Fruit fly (Drosophila melanogaster) whole organism, embryonic: ENCODE results near the gene yellow-g2.

Source experiments
- B-H2 ChIP-seq: fragments of 200-800 bp; sonication (Bioruptor generic); optimal IDR thresholded peaks from 2 replicates; lab custom pipeline; 2018; ENCODE audit warnings: missing biosample characterization, mild to moderate bottlenecking, missing genetic modification characterization
- BtbVII ChIP-seq: fragments of 200-800 bp; sonication (Bioruptor generic); optimal IDR thresholded peaks from 3 replicates; lab custom pipeline; 2017; ENCODE audit warnings: missing biosample characterization, mild to moderate bottlenecking, missing genetic modification characterization
- CG10267 ChIP-seq: fragments of 200-800 bp; sonication (Bioruptor generic); optimal IDR thresholded peaks from 2 replicates; lab custom pipeline; 2018; ENCODE audit warnings: missing biosample characterization, mild to moderate bottlenecking, missing genetic modification characterization, moderate library complexity
- CG10431 ChIP-seq: fragments of 200-800 bp; sonication (Bioruptor generic); optimal IDR thresholded peaks from 3 replicates; lab custom pipeline; 2018; ENCODE audit warnings: missing biosample characterization, mild to moderate bottlenecking, missing genetic modification characterization
- CG10959 ChIP-seq: fragments of 200-800 bp; sonication (Bioruptor generic); IDR thresholded peaks from 2 replicates; pipeline ENCODE4 v1.3.6; 2022; ENCODE audit warnings: missing biosample characterization, missing genetic modification characterization
- CG11560 ChIP-seq: fragments of 200-800 bp; sonication (Bioruptor generic); IDR thresholded peaks from 3 replicates; pipeline ENCODE4 v1.3.6; 2022; ENCODE audit warnings: missing biosample characterization, missing genetic modification characterization
- CG11695 ChIP-seq: fragments of 200-800 bp; sonication (Bioruptor generic); IDR thresholded peaks from 3 replicates; pipeline ENCODE4 v1.3.6; 2022; ENCODE audit warnings: missing biosample characterization, missing genetic modification characterization
- CG13775 ChIP-seq: fragments of 200-800 bp; sonication (Bioruptor generic); optimal IDR thresholded peaks from 3 replicates; lab custom pipeline; 2017; ENCODE audit warnings: missing biosample characterization, mild to moderate bottlenecking, missing genetic modification characterization
- CG13894 ChIP-seq: fragments of 200-800 bp; sonication (Bioruptor generic); optimal IDR thresholded peaks from 3 replicates; lab custom pipeline; 2018; ENCODE audit warnings: missing biosample characterization, mild to moderate bottlenecking, missing genetic modification characterization, moderate library complexity
- CG16815 ChIP-seq: fragments of 200-800 bp; sonication (Bioruptor generic); optimal IDR thresholded peaks from 3 replicates; lab custom pipeline; 2017; ENCODE audit warnings: missing biosample characterization, mild to moderate bottlenecking, missing genetic modification characterization
- CG17361 ChIP-seq: fragments of 200-800 bp; sonication (Bioruptor generic); IDR thresholded peaks from 3 replicates; pipeline ENCODE4 v1.3.6; 2022; ENCODE audit warnings: missing biosample characterization, missing genetic modification characterization
- CG18262 ChIP-seq: fragments of 200-800 bp; optimal IDR thresholded peaks from 3 replicates; lab custom pipeline; 2019; ENCODE audit warnings: missing biosample characterization, mild to moderate bottlenecking, missing genetic modification characterization, moderate library complexity
- CG1832 ChIP-seq: fragments of 200-800 bp; sonication (Bioruptor generic); optimal IDR thresholded peaks from 2 replicates; lab custom pipeline; 2017; ENCODE audit warnings: missing biosample characterization, mild to moderate bottlenecking, missing genetic modification characterization, inconsistent platforms
- CG33213 ChIP-seq: fragments of 200-800 bp; sonication (Bioruptor generic); optimal IDR thresholded peaks from 3 replicates; lab custom pipeline; 2016; ENCODE audit warnings: missing biosample characterization, missing genetic modification characterization
- CG42726 ChIP-seq: fragments of 200-800 bp; sonication (Bioruptor generic); IDR thresholded peaks from 2 replicates; pipeline ENCODE4 v1.3.6; 2022; ENCODE audit warnings: missing biosample characterization, missing genetic modification characterization; ENCODE audit not compliant: partially characterized antibody
- CG4328 ChIP-seq: fragments of 200-800 bp; sonication (Bioruptor generic); optimal IDR thresholded peaks from 3 replicates; lab custom pipeline; 2017; ENCODE audit warnings: missing biosample characterization, missing genetic modification reagents, missing genetic modification characterization
- CG4617 ChIP-seq: fragments of 200-800 bp; sonication (Bioruptor generic); optimal IDR thresholded peaks from 3 replicates; lab custom pipeline; 2016; ENCODE audit warnings: missing biosample characterization, missing genetic modification characterization, borderline replicate concordance
- CG5180 ChIP-seq: fragments of 200-800 bp; sonication (Bioruptor generic); optimal IDR thresholded peaks from 3 replicates; lab custom pipeline; 2017; ENCODE audit warnings: missing biosample characterization, missing genetic modification characterization, mild to moderate bottlenecking, moderate library complexity, missing genetic modification reagents
- CG6791 ChIP-seq: fragments of 200-800 bp; sonication (Bioruptor generic); IDR thresholded peaks from 3 replicates; pipeline ENCODE4 v1.3.6; 2022; ENCODE audit warnings: missing biosample characterization, missing genetic modification characterization; ENCODE audit not compliant: partially characterized antibody
- CG7372 ChIP-seq: fragments of 200-800 bp; sonication (Bioruptor generic); IDR thresholded peaks from 2 replicates; pipeline ENCODE4 v1.3.6; 2022; ENCODE audit warnings: missing biosample characterization, missing genetic modification characterization
- CG8089 ChIP-seq: fragments of 200-800 bp; sonication (Bioruptor generic); optimal IDR thresholded peaks from 3 replicates; lab custom pipeline; 2016; ENCODE audit warnings: missing biosample characterization, missing genetic modification characterization
- CTCF ChIP-seq: fragments of 200-800 bp; sonication (Bioruptor generic); optimal IDR thresholded peaks from 2 replicates; lab custom pipeline; 2017; ENCODE audit warnings: missing biosample characterization, mild to moderate bottlenecking, missing genetic modification characterization, moderate library complexity
- D19B ChIP-seq: fragments of 200-800 bp; sonication (Bioruptor generic); optimal IDR thresholded peaks from 2 replicates; lab custom pipeline; 2017; ENCODE audit warnings: missing biosample characterization, mild to moderate bottlenecking, missing genetic modification characterization
- Drgx ChIP-seq: fragments of 200-800 bp; sonication (Bioruptor generic); IDR thresholded peaks from 2 replicates; pipeline ENCODE4 v1.3.6; 2022; ENCODE audit warnings: missing biosample characterization, missing genetic modification characterization
- E2f1 ChIP-seq: fragments of 200-800 bp; sonication (Bioruptor generic); IDR thresholded peaks from 2 replicates; pipeline ENCODE4 v1.3.6; 2022; ENCODE audit warnings: missing biosample characterization, missing genetic modification characterization
- Ets97D ChIP-seq: fragments of 200-800 bp; sonication (Bioruptor generic); optimal IDR thresholded peaks from 3 replicates; lab custom pipeline; 2016; ENCODE audit warnings: missing biosample characterization, missing genetic modification characterization
- H15 ChIP-seq: fragments of 200-800 bp; sonication (Bioruptor generic); IDR thresholded peaks from 3 replicates; pipeline ENCODE4 v1.3.6; 2022; ENCODE audit warnings: missing biosample characterization, missing genetic modification characterization
- Hmx ChIP-seq: fragments of 200-800 bp; sonication (Bioruptor generic); optimal IDR thresholded peaks from 2 replicates; lab custom pipeline; 2016; ENCODE audit warnings: missing biosample characterization, missing genetic modification characterization
- Kr ChIP-seq: fragments of 200-800 bp; sonication (Bioruptor generic); optimal IDR thresholded peaks from 2 replicates; lab custom pipeline; 2017; ENCODE audit warnings: missing biosample characterization, mild to moderate bottlenecking, missing genetic modification characterization
- Nf-YC ChIP-seq: fragments of 200-800 bp; optimal IDR thresholded peaks from 3 replicates; lab custom pipeline; 2019; ENCODE audit warnings: missing biosample characterization, mild to moderate bottlenecking, missing genetic modification characterization, moderate library complexity
- Oaz ChIP-seq: fragments of 200-800 bp; sonication (Bioruptor generic); IDR thresholded peaks from 2 replicates; pipeline ENCODE4 v1.3.6; 2022; ENCODE audit warnings: missing biosample characterization, missing genetic modification characterization
- Rx ChIP-seq: fragments of 200-800 bp; sonication (Bioruptor generic); IDR thresholded peaks from 2 replicates; pipeline ENCODE4 v1.3.6; 2022; ENCODE audit warnings: missing biosample characterization, missing genetic modification characterization
- Sry-β ChIP-seq: fragments of 200-800 bp; sonication (Bioruptor generic); optimal IDR thresholded peaks from 2 replicates; lab custom pipeline; 2018; ENCODE audit warnings: missing biosample characterization, mild to moderate bottlenecking, missing genetic modification characterization, moderate library complexity
- Taf1 ChIP-seq: fragments of 200-800 bp; sonication (Bioruptor generic); IDR thresholded peaks from 2 replicates; pipeline ENCODE4 v1.3.6; 2022; ENCODE audit warnings: missing biosample characterization, missing genetic modification characterization
- ac ChIP-seq: fragments of 200-800 bp; sonication (Bioruptor generic); optimal IDR thresholded peaks from 3 replicates; lab custom pipeline; 2017; ENCODE audit warnings: missing biosample characterization, mild to moderate bottlenecking, missing genetic modification characterization
- amos ChIP-seq: fragments of 200-800 bp; sonication (Bioruptor generic); IDR thresholded peaks from 2 replicates; pipeline ENCODE4 v1.3.6; 2022; ENCODE audit warnings: missing biosample characterization, missing genetic modification characterization; ENCODE audit not compliant: partially characterized antibody
- br ChIP-seq: fragments of >200 bp; optimal IDR thresholded peaks from 2 replicates; lab custom pipeline; 2017
- cato ChIP-seq: fragments of 200-800 bp; sonication (Bioruptor generic); optimal IDR thresholded peaks from 2 replicates; lab custom pipeline; 2016; ENCODE audit warnings: missing biosample characterization, missing genetic modification characterization, borderline replicate concordance
- gsb ChIP-seq: fragments of 200-800 bp; sonication (Bioruptor generic); IDR thresholded peaks from 2 replicates; pipeline ENCODE4 v1.3.6; 2022; ENCODE audit warnings: missing biosample characterization, missing genetic modification characterization
- ham ChIP-seq: fragments of 200-800 bp; sonication (Bioruptor generic); IDR thresholded peaks from 2 replicates; pipeline ENCODE4 v1.3.6; 2022; ENCODE audit warnings: missing biosample characterization, missing genetic modification characterization
- lab ChIP-seq: fragments of 200-800 bp; sonication (Bioruptor generic); optimal IDR thresholded peaks from 3 replicates; lab custom pipeline; 2017; ENCODE audit warnings: missing biosample characterization, missing genetic modification characterization, mild to moderate bottlenecking, moderate library complexity, missing genetic modification reagents
- lbe ChIP-seq: fragments of 200-800 bp; sonication (Bioruptor generic); optimal IDR thresholded peaks from 2 replicates; lab custom pipeline; 2016; ENCODE audit warnings: missing biosample characterization, mild to moderate bottlenecking, missing genetic modification characterization
- lmd ChIP-seq: fragments of 200-800 bp; sonication (Bioruptor generic); IDR thresholded peaks from 2 replicates; pipeline ENCODE4 v1.3.6; 2022; ENCODE audit warnings: missing biosample characterization, missing genetic modification characterization
- maf-S ChIP-seq: fragments of 200-800 bp; sonication (Bioruptor generic); optimal IDR thresholded peaks from 2 replicates; lab custom pipeline; 2016; ENCODE audit warnings: missing biosample characterization, missing genetic modification characterization
- nom ChIP-seq: fragments of 200-800 bp; sonication (Bioruptor generic); optimal IDR thresholded peaks from 2 replicates; lab custom pipeline; 2017; ENCODE audit warnings: missing biosample characterization, missing genetic modification characterization, mild to moderate bottlenecking, moderate library complexity, missing genetic modification reagents
- peb ChIP-seq: fragments of 200-800 bp; sonication (Bioruptor generic); IDR thresholded peaks from 2 replicates; pipeline ENCODE4 v1.3.6; 2022; ENCODE audit warnings: missing biosample characterization, missing genetic modification characterization
- pita ChIP-seq: fragments of 200-800 bp; sonication (Bioruptor generic); optimal IDR thresholded peaks from 2 replicates; lab custom pipeline; 2017; ENCODE audit warnings: missing biosample characterization, mild to moderate bottlenecking, missing genetic modification characterization
- repo ChIP-seq: fragments of 200-800 bp; sonication (Bioruptor generic); optimal IDR thresholded peaks from 2 replicates; lab custom pipeline; 2016; ENCODE audit warnings: missing biosample characterization, missing genetic modification characterization
- toy ChIP-seq: fragments of 200-800 bp; sonication (Bioruptor generic); IDR thresholded peaks from 2 replicates; pipeline ENCODE4 v1.3.6; 2022; ENCODE audit warnings: missing biosample characterization, missing genetic modification characterization
- trh ChIP-seq: fragments of 200-800 bp; sonication (Bioruptor generic); optimal IDR thresholded peaks from 2 replicates; lab custom pipeline; 2016; ENCODE audit warnings: missing biosample characterization, missing genetic modification characterization
- zfh2 ChIP-seq: fragments of 200-800 bp; sonication (Bioruptor generic); optimal IDR thresholded peaks from 2 replicates; lab custom pipeline; 2016; ENCODE audit warnings: missing biosample characterization, missing genetic modification characterization

Gene yellow-g2

DNA sequence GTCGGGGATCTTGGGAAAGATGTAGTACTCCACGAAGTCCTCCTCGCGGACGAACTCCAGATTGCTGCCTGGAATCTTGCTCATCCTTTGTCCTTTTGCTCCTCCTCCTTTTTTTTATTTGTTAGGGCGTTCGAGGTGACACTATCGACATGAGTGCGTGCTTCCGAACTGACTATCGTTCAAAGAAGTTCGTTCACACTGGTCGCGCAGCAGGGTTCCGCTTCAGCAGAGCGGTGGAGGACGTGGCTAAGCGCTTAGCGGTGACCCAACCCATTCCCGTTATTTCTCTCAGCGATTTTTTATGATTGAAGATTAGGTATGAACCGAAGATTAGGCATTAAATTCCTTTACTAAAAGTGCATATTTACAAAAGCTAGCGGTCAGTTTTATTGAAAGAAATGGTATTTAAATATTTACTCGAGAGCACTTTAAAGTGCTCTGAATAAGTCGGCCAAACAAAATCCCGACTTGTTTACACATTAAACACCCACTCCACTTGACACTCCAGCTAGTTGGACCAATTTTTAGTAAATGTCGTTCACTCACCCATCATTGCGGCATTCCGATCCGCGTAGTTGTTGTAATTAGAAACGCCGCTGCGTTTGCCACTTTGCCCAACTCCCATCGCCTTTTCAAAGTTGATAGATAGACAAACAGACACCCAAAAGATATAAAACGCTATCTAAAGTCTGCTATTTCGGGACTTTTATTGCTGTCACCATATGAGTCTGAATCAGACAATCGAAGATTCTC lies 10.5 kb upstream of the yellow-g2 start, which contains the start of the genes ecd and CG13806 (continued):
- TF ChIP-seq E2f1 (GFP tag; lab: Robert Waterston, UW) (no peak), CG5180 (GFP tag; lab: Kevin White, UChicago) (no peak), trh (peak; percentile 14), CG10431 (GFP tag; lab: Kevin White, UChicago) (no peak), pita (peak; percentile 77), BtbVII (GFP tag; lab: Kevin White, UChicago) (no peak), CG33213 (peak; percentile 83), CG16815 (GFP tag; lab: Kevin White, UChicago) (no peak), Hmx (GFP tag; lab: Kevin White, UChicago) (no peak), CG1832 (no peak), Sry-β (no peak), CG18262 (tag; lab: Kevin White, UChicago) (no peak), Kr (no peak), amos (GFP tag; lab: Robert Waterston, UW) (peak; percentile 98), CG11695 (no peak; the same call in 2 of the 3 replicates), lmd (GFP tag; lab: Robert Waterston, UW) (peak; percentile 29; the same call in 1 of the 2 replicates), br (lab: Kevin White, UChicago) (no peak), D19B (GFP tag; lab: Kevin White, UChicago) (no peak), CG10959 (GFP tag; lab: Robert Waterston, UW) (peak; percentile 32; the same call in 1 of the 2 replicates), CG42726 (GFP tag; lab: Robert Waterston, UW) (peak; percentile 98), CTCF (GFP tag; lab: Kevin White, UChicago) (peak; percentile 65), CG10267 (tag; lab: Kevin White, UChicago) (no peak), cato (no peak), repo (peak; percentile 38), Oaz (GFP tag; lab: Robert Waterston, UW) (no peak), CG4617 (GFP tag; lab: Kevin White, UChicago) (peak; percentile 95), CG11560 (0 out of 3 replicates have a peak, but pooled peaks have one; percentile 21), CG4328 (GFP tag; lab: Kevin White, UChicago) (no peak), CG8089 (peak; percentile 3), ham (GFP tag; lab: Robert Waterston, UW) (no peak), peb (GFP tag; lab: Robert Waterston, UW) (no peak), ac (GFP tag; lab: Kevin White, UChicago) (no peak), Rx (GFP tag; lab: Robert Waterston, UW) (no peak), zfh2 (GFP tag; lab: Kevin White, UChicago) (peak; percentile 67), gsb (no peak), CG17361 (no peak), CG13775 (GFP tag; lab: Kevin White, UChicago) (peak; percentile 2), Taf1 (GFP tag; lab: Robert Waterston, UW) (no peak; the same call in 1 of the 2 replicates), Ets97D (peak; percentile 39), nom (GFP tag; lab: Kevin White, UChicago) (no peak), lbe (GFP tag; lab: Kevin White, UChicago) (no peak), CG6791 (peak; percentile 97), maf-S (peak; percentile 53), Nf-YC (no peak), B-H2 (GFP tag; lab: Kevin White, UChicago) (no peak), toy (no peak), Drgx (no peak), CG13894 (tag; lab: Kevin White, UChicago) (peak; percentile 34), H15 (no peak), CG7372 (no peak), lab (GFP tag; lab: Kevin White, UChicago) (no peak)
